Fruit fly (Drosophila melanogaster) whole organism, adult: ENCODE measurements around the gene CG33284.
A peak's percentile ranks its signal among the peaks of the same experiment; 100 is the strongest.

ENCODE experiments used
- CG11617 ChIP-seq: fragments of 200-800 bp; sonication (Bioruptor generic); optimal IDR thresholded peaks from 2 replicates; lab custom pipeline; 2017; ENCODE audit warnings: mild to moderate bottlenecking, missing biosample characterization, missing genetic modification reagents, missing genetic modification characterization
- CG12768 ChIP-seq: fragments of 200-800 bp; sonication (Bioruptor generic); optimal IDR thresholded peaks from 2 replicates; lab custom pipeline; 2017; ENCODE audit warnings: missing biosample characterization, missing genetic modification characterization, mild to moderate bottlenecking, moderate library complexity, missing genetic modification reagents
- CG14711 ChIP-seq: fragments of 200-800 bp; sonication (Bioruptor generic); optimal IDR thresholded peaks from 2 replicates; lab custom pipeline; 2018; ENCODE audit warnings: missing biosample characterization, mild to moderate bottlenecking, missing genetic modification characterization, moderate library complexity
- CG1620 ChIP-seq: fragments of 200-800 bp; sonication (Bioruptor generic); optimal IDR thresholded peaks from 2 replicates; lab custom pipeline; 2016; ENCODE audit warnings: missing biosample characterization, missing genetic modification characterization
- CG33017 ChIP-seq: fragments of 200-800 bp; sonication (Bioruptor generic); optimal IDR thresholded peaks from 2 replicates; lab custom pipeline; 2018; ENCODE audit warnings: missing biosample characterization, mild to moderate bottlenecking, missing genetic modification characterization, moderate library complexity
- CG5204 ChIP-seq: fragments of 200-800 bp; sonication (Bioruptor generic); optimal IDR thresholded peaks from 2 replicates; lab custom pipeline; 2016; ENCODE audit warnings: missing biosample characterization, missing genetic modification characterization
- CG7045 ChIP-seq: fragments of 200-800 bp; sonication (Bioruptor generic); optimal IDR thresholded peaks from 2 replicates; lab custom pipeline; 2017; ENCODE audit warnings: missing biosample characterization, mild to moderate bottlenecking, missing genetic modification characterization
- CG7101 ChIP-seq: fragments of 200-800 bp; sonication (Bioruptor generic); optimal IDR thresholded peaks from 2 replicates; lab custom pipeline; 2018; ENCODE audit warnings: missing biosample characterization, mild to moderate bottlenecking, missing genetic modification characterization, moderate library complexity
- Clk ChIP-seq: fragments of 200-800 bp; sonication (Bioruptor generic); optimal IDR thresholded peaks from 2 replicates; lab custom pipeline; 2017; ENCODE audit warnings: missing biosample characterization, missing genetic modification characterization
- Crg-1 ChIP-seq: fragments of 200-800 bp; sonication (Bioruptor generic); optimal IDR thresholded peaks from 2 replicates; lab custom pipeline; 2016; ENCODE audit warnings: missing biosample characterization, missing genetic modification characterization
- Hr96 ChIP-seq: fragments of 200-800 bp; sonication (Bioruptor generic); optimal IDR thresholded peaks from 2 replicates; lab custom pipeline; 2016; ENCODE audit warnings: missing biosample characterization, missing genetic modification characterization
- Mnt ChIP-seq: fragments of 200-800 bp; sonication (Bioruptor generic); optimal IDR thresholded peaks from 2 replicates; lab custom pipeline; 2016; ENCODE audit warnings: missing biosample characterization, mild to moderate bottlenecking, missing genetic modification characterization
- bab1 ChIP-seq: fragments of 200-800 bp; sonication (Bioruptor generic); optimal IDR thresholded peaks from 3 replicates; lab custom pipeline; 2019; ENCODE audit warnings: missing biosample characterization, mild to moderate bottlenecking, missing genetic modification characterization, moderate library complexity
- cic ChIP-seq: fragments of 200-800 bp; sonication (Bioruptor generic); optimal IDR thresholded peaks from 2 replicates; lab custom pipeline; 2017; ENCODE audit warnings: missing biosample characterization, mild to moderate bottlenecking, missing genetic modification characterization, moderate library complexity
- cnc ChIP-seq, 2 experiments: fragments of >200 bp; optimal IDR thresholded peaks; 2 replicates each; lab custom pipeline; 2017
- kay ChIP-seq: fragments of 200-800 bp; sonication (Bioruptor generic); peaks from one replicate; lab custom pipeline; 2016; ENCODE audit warnings: missing biosample characterization, missing genetic modification characterization, borderline replicate concordance
- ovo ChIP-seq: fragments of 200-800 bp; sonication (Bioruptor generic); optimal IDR thresholded peaks from 2 replicates; lab custom pipeline; 2016; ENCODE audit warnings: missing biosample characterization, missing genetic modification characterization
- pad ChIP-seq: fragments of 200-800 bp; sonication (Bioruptor generic); optimal IDR thresholded peaks from 3 replicates; lab custom pipeline; 2017; ENCODE audit warnings: missing biosample characterization, missing genetic modification characterization, mild to moderate bottlenecking, moderate library complexity, missing genetic modification reagents
- tj ChIP-seq: fragments of 200-800 bp; sonication (Bioruptor generic); optimal IDR thresholded peaks from 3 replicates; lab custom pipeline; 2017; ENCODE audit warnings: missing biosample characterization, mild to moderate bottlenecking, missing genetic modification characterization, moderate library complexity
- toe ChIP-seq: fragments of 200-800 bp; sonication (Bioruptor generic); optimal IDR thresholded peaks from 2 replicates; lab custom pipeline; 2016; ENCODE audit warnings: missing biosample characterization, missing genetic modification characterization

Gene CG33284

dm6 chr3L:21099908-21100307, 23.6 kb upstream of the CG33284 start:
- TF ChIP-seq CG7045 (GFP tag; lab: Kevin White, UChicago): no peak
- TF ChIP-seq Hr96 (GFP tag; lab: Kevin White, UChicago): no peak
- no peak for TF ChIP-seq Mnt (GFP tag; lab: Kevin White, UChicago)
- TF ChIP-seq cic: no peak
- peak; percentile 1 for TF ChIP-seq bab1 (GFP tag; lab: Kevin White, UChicago)
- no peak for TF ChIP-seq CG5204 (GFP tag; lab: Kevin White, UChicago)
- no peak for TF ChIP-seq Clk (GFP tag; lab: Kevin White, UChicago)
- peak; percentile 34 for TF ChIP-seq tj (GFP tag; lab: Kevin White, UChicago)
- TF ChIP-seq cnc (optimal IDR thresholded peaks at IDR 0.05; lab: Kevin White, UChicago): no peak
- TF ChIP-seq CG14711 (tag; lab: Kevin White, UChicago): no peak
- no peak for TF ChIP-seq CG7101 (tag; lab: Kevin White, UChicago)
- no peak for TF ChIP-seq toe
- no peak for TF ChIP-seq Crg-1 (GFP tag; lab: Kevin White, UChicago)
- TF ChIP-seq ovo: no peak
- TF ChIP-seq pad (GFP tag; lab: Kevin White, UChicago): no peak

- no peak for TF ChIP-seq kay
- TF ChIP-seq CG12768 (GFP tag; lab: Kevin White, UChicago): no peak
- TF ChIP-seq bab1 (GFP tag; lab: Kevin White, UChicago): no peak
- TF ChIP-seq ovo: no peak
- TF ChIP-seq cnc (optimal IDR thresholded peaks at IDR 0.05; lab: Kevin White, UChicago): no peak
- no peak for TF ChIP-seq cic
- TF ChIP-seq CG1620: no peak
- TF ChIP-seq CG33017: no peak
- no peak for TF ChIP-seq CG7101 (tag; lab: Kevin White, UChicago)
- TF ChIP-seq tj (GFP tag; lab: Kevin White, UChicago): no peak
- no peak for TF ChIP-seq CG14711 (tag; lab: Kevin White, UChicago)
These were observed 23.1 kb upstream of the CG33284 start for dm6 chr3L:21100429-21100828.

dm6 chr3L:21101316-21101715, 22.2 kb upstream of the CG33284 start:
- TF ChIP-seq Hr96 (GFP tag; lab: Kevin White, UChicago) (no peak), bab1 (GFP tag; lab: Kevin White, UChicago) (no peak), cnc (optimal IDR thresholded peaks at IDR 0.05; lab: Kevin White, UChicago) (no peak), CG11617 (GFP tag; lab: Kevin White, UChicago) (no peak), CG12768 (GFP tag; lab: Kevin White, UChicago) (no peak), kay (no peak), Mnt (GFP tag; lab: Kevin White, UChicago) (no peak), CG33017 (no peak), Clk (GFP tag; lab: Kevin White, UChicago) (no peak), CG7045 (GFP tag; lab: Kevin White, UChicago) (no peak), CG7101 (tag; lab: Kevin White, UChicago) (no peak)

- TF ChIP-seq Hr96 (GFP tag; lab: Kevin White, UChicago): no peak
- peak; percentile 16 for TF ChIP-seq tj (GFP tag; lab: Kevin White, UChicago)
These were observed 19.1 kb upstream of the CG33284 start for dm6 chr3L:21104338-21105018.

- no peak for TF ChIP-seq cic
- no peak for TF ChIP-seq kay
- TF ChIP-seq CG1620: no peak
- TF ChIP-seq CG33017: no peak
- TF ChIP-seq Hr96 (GFP tag; lab: Kevin White, UChicago): no peak
- TF ChIP-seq toe: no peak
- no peak for TF ChIP-seq Crg-1 (GFP tag; lab: Kevin White, UChicago)
These were observed 16.7 kb upstream of the CG33284 start for dm6 chr3L:21106883-21107282.

- TF ChIP-seq pad (GFP tag; lab: Kevin White, UChicago) (no peak), ovo (no peak), CG33017 (no peak), Mnt (GFP tag; lab: Kevin White, UChicago) (no peak), Hr96 (GFP tag; lab: Kevin White, UChicago) (no peak), CG12768 (GFP tag; lab: Kevin White, UChicago) (no peak), CG11617 (GFP tag; lab: Kevin White, UChicago) (no peak), toe (no peak), cic (no peak), CG14711 (tag; lab: Kevin White, UChicago) (no peak), CG5204 (GFP tag; lab: Kevin White, UChicago) (no peak), bab1 (GFP tag; lab: Kevin White, UChicago) (no peak), Clk (GFP tag; lab: Kevin White, UChicago) (no peak), CG1620 (no peak), CG7045 (GFP tag; lab: Kevin White, UChicago) (no peak)
These were observed 15.1 kb upstream of the CG33284 start for dm6 chr3L:21108454-21108853.

dm6 chr3L:21113061-21113460, 10.5 kb upstream of the CG33284 start:
- TF ChIP-seq kay: no peak
